Worm (Caenorhabditis elegans) whole organism, midembryonic: ENCODE data around the gene xrn-2.
A peak's percentile ranks its signal among the peaks of the same experiment; 100 is the strongest.

Source experiments
- T22C8.4 ChIP-seq: fragments of 200-800 bp; sonication (Bioruptor generic); IDR thresholded peaks from 2 replicates; pipeline ENCODE4 v1.3.6; 2022; ENCODE audit warnings: missing genetic modification characterization, missing compliant biosample characterization
- cog-1 ChIP-seq: sonication (generic microtip); optimal IDR thresholded peaks from 2 replicates; lab custom pipeline; 2016; ENCODE audit warnings: missing genetic modification characterization, missing compliant biosample characterization
- flt-1 ChIP-seq: fragments of 200-800 bp; sonication (Bioruptor generic); IDR thresholded peaks from 2 replicates; pipeline ENCODE4 v1.3.6; 2022; ENCODE audit warnings: missing genetic modification characterization, missing compliant biosample characterization
- klf-2 ChIP-seq: fragments of 200-800 bp; sonication (Bioruptor generic); conservative IDR thresholded peaks from 2 replicates; pipeline ENCODE4 v1.3.6; 2022; ENCODE audit warnings: missing genetic modification reagents, missing genetic modification characterization, missing compliant biosample characterization
- med-1 ChIP-seq: sonication (generic microtip); optimal IDR thresholded peaks from 2 replicates; lab custom pipeline; 2017; ENCODE audit warnings: missing genetic modification characterization, mild to moderate bottlenecking, missing compliant biosample characterization, antibody characterized with exemption, missing genetic modification reagents; ENCODE audit not compliant: insufficient read depth
- ref-1 ChIP-seq: fragments of 200-800 bp; sonication (Bioruptor generic); conservative IDR thresholded peaks from 2 replicates; pipeline ENCODE4 v1.3.6; 2022; ENCODE audit warnings: missing genetic modification reagents, missing genetic modification characterization, missing compliant biosample characterization
- tab-1 ChIP-seq: fragments of 200-800 bp; sonication (Bioruptor generic); IDR thresholded peaks from 2 replicates; pipeline ENCODE4 v1.3.6; 2022; ENCODE audit warnings: missing genetic modification characterization, missing compliant biosample characterization
- ztf-23 ChIP-seq: fragments of 200-800 bp; sonication (Bioruptor generic); IDR thresholded peaks from 2 replicates; pipeline ENCODE4 v1.3.6; 2022; ENCODE audit warnings: missing genetic modification reagents, missing genetic modification characterization, missing compliant biosample characterization
- ztf-29 ChIP-seq: fragments of 200-800 bp; sonication (Bioruptor generic); IDR thresholded peaks from 2 replicates; pipeline ENCODE4 v1.3.6; 2022; ENCODE audit warnings: missing genetic modification reagents, missing genetic modification characterization, missing compliant biosample characterization

The xrn-2 gene

ce11 chrII:14205335-14205734 lies 49.8 kb downstream of the xrn-2 start, which contains the start of gene ace-3:
TSS of gene ace-3 (plus strand) at chrII:14205635.
- TF ChIP-seq klf-2 (GFP tag; lab: Robert Waterston, UW) (no peak), ztf-23 (GFP tag; lab: Robert Waterston, UW) (no peak), ztf-29 (GFP tag; lab: Robert Waterston, UW) (no peak), cog-1 (no peak), ref-1 (no peak), flt-1 (GFP tag; lab: Robert Waterston, UW) (no peak), med-1 (GFP tag; lab: Kevin White, UChicago) (no peak), T22C8.4 (GFP tag; lab: Robert Waterston, UW) (no peak), tab-1 (GFP tag; lab: Robert Waterston, UW) (no peak)

- TF ChIP-seq ztf-29 (GFP tag; lab: Robert Waterston, UW): no peak
- no peak for TF ChIP-seq T22C8.4 (GFP tag; lab: Robert Waterston, UW)
- 0 out of 2 replicates have a peak, but pooled peaks have one; percentile 43 for TF ChIP-seq flt-1 (GFP tag; lab: Robert Waterston, UW)
These were observed 50.6 kb downstream of the xrn-2 start for ce11 chrII:14206211-14206610.

- TF ChIP-seq T22C8.4 (GFP tag; lab: Robert Waterston, UW) (no peak), tab-1 (GFP tag; lab: Robert Waterston, UW) (no peak), cog-1 (no peak), ztf-23 (GFP tag; lab: Robert Waterston, UW) (no peak), flt-1 (GFP tag; lab: Robert Waterston, UW) (no peak), ref-1 (no peak), ztf-29 (GFP tag; lab: Robert Waterston, UW) (no peak), med-1 (GFP tag; lab: Kevin White, UChicago) (no peak), klf-2 (GFP tag; lab: Robert Waterston, UW) (no peak)
These were observed 55.5 kb downstream of the xrn-2 start, which contains the start of gene hot-7 for ce11 chrII:14211118-14211517. TSS of gene hot-7 (plus strand) at chrII:14211418.

ce11 chrII:14214109-14214508 lies 58.5 kb downstream of the xrn-2 start, which contains the start of gene Y48B6A.10:
TSS of gene Y48B6A.10 (plus strand) at chrII:14214409.
- TF ChIP-seq T22C8.4 (GFP tag; lab: Robert Waterston, UW) (no peak), ztf-23 (GFP tag; lab: Robert Waterston, UW) (no peak), cog-1 (no peak), tab-1 (GFP tag; lab: Robert Waterston, UW) (no peak), flt-1 (GFP tag; lab: Robert Waterston, UW) (no peak), med-1 (GFP tag; lab: Kevin White, UChicago) (no peak), ztf-29 (GFP tag; lab: Robert Waterston, UW) (no peak), ref-1 (no peak), klf-2 (GFP tag; lab: Robert Waterston, UW) (no peak)
